Worm (Caenorhabditis elegans): ENCODE results near the gene spig-6.
"Not testable (repeated sequence)": the region's sequence is repeated elsewhere in the genome, so short reads cannot be mapped to it uniquely, and the experiment has no call there.

Gene spig-6

ce11 chrV:16506650-16507049 is 25.3 kb downstream of the spig-6 start:
- TF ChIP-seq flt-1 (GFP tag; IDR thresholded peaks at IDR 0.05) (no peak), ceh-36 (tag; optimal IDR thresholded peaks at IDR 0.05) (no peak), tra-4 (tag; optimal IDR thresholded peaks at IDR 0.05) (no peak), hmg-4 (GFP tag; optimal IDR thresholded peaks at IDR 0.05) (no peak), ama-1 (optimal IDR thresholded peaks at IDR 0.05) (no peak), sea-1 (GFP tag; conservative IDR thresholded peaks at IDR 0.05) (no peak), scrt-1 (GFP tag; IDR thresholded peaks at IDR 0.05) (no peak), tbx-11 (GFP tag; IDR thresholded peaks at IDR 0.05) (no peak), F13C5.2 (tag; optimal IDR thresholded peaks at IDR 0.05) (no peak), pes-1 (GFP tag; IDR thresholded peaks at IDR 0.05) (no peak), tbx-37 (GFP tag; conservative IDR thresholded peaks at IDR 0.05) (no peak)

ce11 chrV:16508667-16509066 is 27.3 kb downstream of the spig-6 start, which contains the start of gene srr-3:
srr-3 (minus strand) TSS chrV:16508767.
- no peak for TF ChIP-seq hmg-4 (GFP tag; optimal IDR thresholded peaks at IDR 0.05)
- TF ChIP-seq scrt-1 (GFP tag; IDR thresholded peaks at IDR 0.05), result no peak
- TF ChIP-seq tbx-11 (GFP tag; IDR thresholded peaks at IDR 0.05), result no peak
- no peak for TF ChIP-seq ama-1 (optimal IDR thresholded peaks at IDR 0.05)
- TF ChIP-seq ets-7 (tag; optimal IDR thresholded peaks at IDR 0.05), result no peak
- no peak for TF ChIP-seq F13C5.2 (tag; optimal IDR thresholded peaks at IDR 0.05)
- TF ChIP-seq tra-4 (tag; optimal IDR thresholded peaks at IDR 0.05), result no peak
- TF ChIP-seq flt-1 (GFP tag; IDR thresholded peaks at IDR 0.05), result no peak
- TF ChIP-seq aly-1 (tag; optimal IDR thresholded peaks at IDR 0.05), result no peak
- no peak for TF ChIP-seq pes-1 (GFP tag; IDR thresholded peaks at IDR 0.05)
- no peak for TF ChIP-seq sea-1 (GFP tag; conservative IDR thresholded peaks at IDR 0.05)
- TF ChIP-seq tbx-37 (GFP tag; conservative IDR thresholded peaks at IDR 0.05), result no peak
- no peak for TF ChIP-seq hnd-1 (tag; optimal IDR thresholded peaks at IDR 0.05)

- TF ChIP-seq sea-1 (GFP tag; conservative IDR thresholded peaks at IDR 0.05); ama-1 (optimal IDR thresholded peaks at IDR 0.05); B0310.2 (tag; optimal IDR thresholded peaks at IDR 0.05): not testable (repeated sequence)
Measured at ce11 chrV:16515140-16515539, 33.8 kb downstream of the spig-6 start, which contains the start of gene F36D3.5. F36D3.5 (minus strand) TSS chrV:16515240.

- TF ChIP-seq B0310.2 (tag; optimal IDR thresholded peaks at IDR 0.05), result no peak
- TF ChIP-seq hmg-4 (GFP tag; optimal IDR thresholded peaks at IDR 0.05), result no peak
- no peak for TF ChIP-seq tbx-11 (GFP tag; IDR thresholded peaks at IDR 0.05)
Measured at ce11 chrV:16517619-16518018, 36.2 kb downstream of the spig-6 start, which contains the start of gene F36D3.4. F36D3.4 (minus strand) TSS chrV:16517719.

ce11 chrV:16522242-16522641 is 40.9 kb downstream of the spig-6 start, which contains the start of gene srw-34:
srw-34 (minus strand) TSS chrV:16522342.
- TF ChIP-seq tbx-37 (GFP tag; conservative IDR thresholded peaks at IDR 0.05), result no peak
- TF ChIP-seq pes-1 (GFP tag; IDR thresholded peaks at IDR 0.05), result no peak
- TF ChIP-seq ceh-36 (tag; optimal IDR thresholded peaks at IDR 0.05), result no peak
- TF ChIP-seq ceh-13 (GFP tag; optimal IDR thresholded peaks at IDR 0.05), result no peak
- TF ChIP-seq ama-1 (optimal IDR thresholded peaks at IDR 0.05), result no peak
- no peak for TF ChIP-seq scrt-1 (GFP tag; IDR thresholded peaks at IDR 0.05)
- TF ChIP-seq B0310.2 (tag; optimal IDR thresholded peaks at IDR 0.05), result no peak
- TF ChIP-seq flt-1 (GFP tag; IDR thresholded peaks at IDR 0.05), result no peak
- TF ChIP-seq tra-4 (tag; optimal IDR thresholded peaks at IDR 0.05), result no peak
- no peak for TF ChIP-seq hmbx-1 (tag; optimal IDR thresholded peaks at IDR 0.05)
- no peak for TF ChIP-seq sea-1 (GFP tag; conservative IDR thresholded peaks at IDR 0.05)
- no peak for TF ChIP-seq aly-1 (tag; optimal IDR thresholded peaks at IDR 0.05)
- TF ChIP-seq tbx-11 (GFP tag; IDR thresholded peaks at IDR 0.05), result no peak
- TF ChIP-seq F13C5.2 (tag; optimal IDR thresholded peaks at IDR 0.05), result no peak
- no peak for TF ChIP-seq hmg-4 (GFP tag; optimal IDR thresholded peaks at IDR 0.05)
- TF ChIP-seq hnd-1 (tag; optimal IDR thresholded peaks at IDR 0.05), result no peak
- no peak for TF ChIP-seq ets-7 (tag; optimal IDR thresholded peaks at IDR 0.05)

ce11 chrV:16526858-16527257 is 45.5 kb downstream of the spig-6 start, which contains the start of gene F36D3.8:
F36D3.8 (plus strand) TSS chrV:16527158.
- TF ChIP-seq ceh-36 (tag; optimal IDR thresholded peaks at IDR 0.05) (no peak), ceh-13 (GFP tag; optimal IDR thresholded peaks at IDR 0.05) (no peak), hmbx-1 (tag; optimal IDR thresholded peaks at IDR 0.05) (no peak), F13C5.2 (tag; optimal IDR thresholded peaks at IDR 0.05) (no peak), pes-1 (GFP tag; IDR thresholded peaks at IDR 0.05) (no peak), hnd-1 (tag; optimal IDR thresholded peaks at IDR 0.05) (no peak), scrt-1 (GFP tag; IDR thresholded peaks at IDR 0.05) (no peak), B0310.2 (tag; optimal IDR thresholded peaks at IDR 0.05) (no peak), sea-1 (GFP tag; conservative IDR thresholded peaks at IDR 0.05) (no peak), ama-1 (optimal IDR thresholded peaks at IDR 0.05) (no peak), flt-1 (GFP tag; IDR thresholded peaks at IDR 0.05) (no peak), tbx-11 (GFP tag; IDR thresholded peaks at IDR 0.05) (no peak), aly-1 (tag; optimal IDR thresholded peaks at IDR 0.05) (no peak), tra-4 (tag; optimal IDR thresholded peaks at IDR 0.05) (no peak), tbx-37 (GFP tag; conservative IDR thresholded peaks at IDR 0.05) (no peak), hmg-4 (GFP tag; optimal IDR thresholded peaks at IDR 0.05) (no peak)

ce11 chrV:16527796-16528195 is 46.4 kb downstream of the spig-6 start, which contains the start of gene F36D3.16:
F36D3.16 (plus strand) TSS chrV:16528096.
- TF ChIP-seq ceh-36 (tag; optimal IDR thresholded peaks at IDR 0.05) (no peak), sea-1 (GFP tag; conservative IDR thresholded peaks at IDR 0.05) (no peak), ceh-13 (GFP tag; optimal IDR thresholded peaks at IDR 0.05) (no peak), tbx-37 (GFP tag; conservative IDR thresholded peaks at IDR 0.05) (no peak), pes-1 (GFP tag; IDR thresholded peaks at IDR 0.05) (no peak), ets-7 (tag; optimal IDR thresholded peaks at IDR 0.05) (no peak), ama-1 (optimal IDR thresholded peaks at IDR 0.05) (no peak), F13C5.2 (tag; optimal IDR thresholded peaks at IDR 0.05) (no peak), flt-1 (GFP tag; IDR thresholded peaks at IDR 0.05) (no peak), tbx-11 (GFP tag; IDR thresholded peaks at IDR 0.05) (no peak), hmg-4 (GFP tag; optimal IDR thresholded peaks at IDR 0.05) (no peak), hmbx-1 (tag; optimal IDR thresholded peaks at IDR 0.05) (no peak), scrt-1 (GFP tag; IDR thresholded peaks at IDR 0.05) (no peak), B0310.2 (tag; optimal IDR thresholded peaks at IDR 0.05) (no peak), tra-4 (tag; optimal IDR thresholded peaks at IDR 0.05) (no peak), hnd-1 (tag; optimal IDR thresholded peaks at IDR 0.05) (no peak), aly-1 (tag; optimal IDR thresholded peaks at IDR 0.05) (no peak)

Data from whole organism, early embryonic.